Worm (Caenorhabditis elegans): ENCODE data around the gene mob-4.

mob-4 gene

DNA sequence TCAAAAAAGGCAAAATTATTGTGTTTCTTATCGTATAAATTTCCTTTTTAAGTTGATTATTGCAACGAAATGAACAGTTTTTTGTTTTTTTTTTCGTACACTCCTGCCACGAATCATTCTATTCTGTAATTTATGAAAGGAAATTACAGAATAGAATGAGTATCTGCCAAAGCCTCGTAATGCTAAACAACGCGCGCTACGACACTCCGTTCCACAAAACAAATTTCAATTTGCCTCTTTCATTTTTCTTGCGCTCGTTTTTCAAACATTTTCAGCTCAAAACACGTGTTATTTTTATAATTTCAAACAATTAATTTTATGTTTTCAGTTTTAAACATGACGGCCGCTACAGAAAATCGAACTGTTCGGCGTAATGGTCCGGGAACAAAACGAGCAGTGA, at the start of gene mob-4:
TSS of gene mob-4 (plus strand) at position 329 of the 400 bp plus-strand sequence.
- no peak for TF ChIP-seq zip-8 (tag; optimal IDR thresholded peaks at IDR 0.05)
- no peak for TF ChIP-seq nhr-12 (tag; optimal IDR thresholded peaks at IDR 0.05)
- no peak for TF ChIP-seq lin-32 (GFP tag; optimal IDR thresholded peaks at IDR 0.05)
- no peak for TF ChIP-seq nhr-76 (tag; optimal IDR thresholded peaks at IDR 0.05)

DNA sequence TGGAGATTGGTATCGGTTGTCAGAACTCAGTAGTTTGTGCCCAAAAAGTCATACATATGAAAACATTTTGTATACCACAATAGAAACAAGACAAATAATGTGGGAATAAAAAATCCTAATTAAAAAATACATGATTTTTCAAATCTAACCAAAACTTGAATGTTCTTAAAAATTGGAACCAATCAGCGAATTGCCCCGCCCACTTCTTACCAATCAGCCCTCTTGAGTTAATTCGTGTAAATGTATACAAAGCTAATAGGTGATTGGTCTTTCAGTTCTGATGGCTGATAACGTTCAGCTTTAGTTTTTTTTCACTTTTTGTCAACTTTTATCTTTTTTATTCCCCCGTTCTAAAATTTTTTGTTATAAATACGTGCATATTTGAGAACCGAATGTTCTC, 49.6 kb upstream of the mob-4 start:
- no peak for TF ChIP-seq nhr-2 (tag; optimal IDR thresholded peaks at IDR 0.05)
- TF ChIP-seq zip-8 (tag; optimal IDR thresholded peaks at IDR 0.05): no peak
- no peak for TF ChIP-seq ham-2 (GFP tag; optimal IDR thresholded peaks at IDR 0.05)
- TF ChIP-seq lin-13 (tag; optimal IDR thresholded peaks at IDR 0.05): no peak
- no peak for TF ChIP-seq snpc-4 (tag; optimal IDR thresholded peaks at IDR 0.05)
- TF ChIP-seq sptf-1 (tag; optimal IDR thresholded peaks at IDR 0.05): no peak
- no peak for TF ChIP-seq blmp-1 (tag; optimal IDR thresholded peaks at IDR 0.05)
- TF ChIP-seq M03D4.4 (tag; optimal IDR thresholded peaks at IDR 0.05): no peak
- no peak for TF ChIP-seq ztf-11 (tag; optimal IDR thresholded peaks at IDR 0.05)
- no peak for TF ChIP-seq hlh-1 (tag; optimal IDR thresholded peaks at IDR 0.05)
- TF ChIP-seq cnd-1 (tag; optimal IDR thresholded peaks at IDR 0.05): no peak
- TF ChIP-seq sem-2 (GFP tag; optimal IDR thresholded peaks at IDR 0.05): no peak
- no peak for TF ChIP-seq ces-1 (GFP tag; optimal IDR thresholded peaks at IDR 0.05)
- no peak for TF ChIP-seq unc-39 (tag; optimal IDR thresholded peaks at IDR 0.05)
- TF ChIP-seq ceh-39 (tag; optimal IDR thresholded peaks at IDR 0.05): no peak
- no peak for TF ChIP-seq bed-3 (GFP tag; optimal IDR thresholded peaks at IDR 0.05)
- no peak for TF ChIP-seq nhr-12 (tag; optimal IDR thresholded peaks at IDR 0.05)
- no peak for TF ChIP-seq ceh-43 (GFP tag; optimal IDR thresholded peaks at IDR 0.05)
- TF ChIP-seq mls-2 (tag; optimal IDR thresholded peaks at IDR 0.05): no peak
- no peak for TF ChIP-seq pha-4 (tag; optimal IDR thresholded peaks at IDR 0.05)

DNA sequence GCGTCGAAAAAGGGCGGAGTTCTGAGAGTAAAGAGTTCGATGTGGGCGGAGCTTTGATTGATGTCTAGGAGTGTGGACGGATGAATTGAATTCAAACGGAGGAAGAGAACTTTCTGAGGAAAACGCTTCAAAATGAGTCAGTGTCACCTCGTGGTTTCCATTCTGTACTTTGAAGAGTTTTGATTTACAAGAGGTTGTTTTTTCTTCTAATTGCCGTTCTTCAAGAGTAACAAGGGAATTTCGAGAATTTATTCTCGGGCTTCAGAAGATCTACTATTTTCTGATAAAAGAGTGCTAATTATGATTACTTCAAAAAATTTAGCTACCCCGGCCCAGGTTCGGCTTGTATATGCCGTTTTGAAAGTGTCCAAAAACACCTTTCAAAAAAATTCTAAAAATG, 48.6 kb upstream of the mob-4 start, which contains the start of gene C50C3.12:
TSS of gene C50C3.12 (plus strand) at position 301 of the 400 bp plus-strand sequence.
- no peak for TF ChIP-seq pha-4 (tag; optimal IDR thresholded peaks at IDR 0.05)
- no peak for TF ChIP-seq nhr-237 (tag; optimal IDR thresholded peaks at IDR 0.05)
- TF ChIP-seq drap-1 (GFP tag; optimal IDR thresholded peaks at IDR 0.05): no peak
- no peak for TF ChIP-seq ces-1 (GFP tag; optimal IDR thresholded peaks at IDR 0.05)
- no peak for TF ChIP-seq mab-5 (tag; optimal IDR thresholded peaks at IDR 0.05)

DNA sequence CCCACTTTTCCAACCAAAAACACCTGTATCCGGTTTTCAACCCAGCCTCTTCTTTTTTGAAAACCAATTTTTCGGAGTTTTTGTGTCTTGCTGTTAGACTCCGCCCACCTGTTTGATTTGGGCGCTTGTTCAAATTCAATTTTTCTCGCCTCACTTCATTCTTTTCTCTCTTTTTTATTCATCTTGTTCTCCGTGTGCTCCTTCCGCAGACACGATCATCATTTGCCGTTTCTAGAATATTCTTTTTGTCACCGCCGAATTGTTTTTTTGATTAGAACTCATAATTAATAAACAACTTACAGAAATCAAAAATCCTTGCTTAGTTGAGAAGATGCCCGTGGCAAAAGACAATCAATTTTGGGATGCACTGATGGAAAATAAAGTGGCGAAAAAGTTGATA, 46.0 kb upstream of the mob-4 start, which contains the start of gene C50C3.5:
TSS of gene C50C3.5 (plus strand) at position 301 of the 400 bp plus-strand sequence.
- TF ChIP-seq bed-3 (GFP tag; optimal IDR thresholded peaks at IDR 0.05) (no peak), ceh-43 (GFP tag; optimal IDR thresholded peaks at IDR 0.05) (no peak), hlh-1 (tag; optimal IDR thresholded peaks at IDR 0.05) (no peak), lsy-2 (tag; optimal IDR thresholded peaks at IDR 0.05) (no peak), blmp-1 (tag; optimal IDR thresholded peaks at IDR 0.05) (no peak), sem-2 (GFP tag; optimal IDR thresholded peaks at IDR 0.05) (no peak), nhr-237 (tag; optimal IDR thresholded peaks at IDR 0.05) (no peak), drap-1 (GFP tag; optimal IDR thresholded peaks at IDR 0.05) (no peak), tbx-8 (GFP tag; optimal IDR thresholded peaks at IDR 0.05) (no peak), nhr-76 (tag; optimal IDR thresholded peaks at IDR 0.05) (no peak), ham-2 (GFP tag; optimal IDR thresholded peaks at IDR 0.05) (no peak), M03D4.4 (tag; optimal IDR thresholded peaks at IDR 0.05) (no peak), mep-1 (tag; optimal IDR thresholded peaks at IDR 0.05) (no peak), unc-62 (GFP tag; optimal IDR thresholded peaks at IDR 0.05) (no peak), mls-2 (tag; optimal IDR thresholded peaks at IDR 0.05) (no peak), nhr-28 (tag; optimal IDR thresholded peaks at IDR 0.05) (no peak)

DNA sequence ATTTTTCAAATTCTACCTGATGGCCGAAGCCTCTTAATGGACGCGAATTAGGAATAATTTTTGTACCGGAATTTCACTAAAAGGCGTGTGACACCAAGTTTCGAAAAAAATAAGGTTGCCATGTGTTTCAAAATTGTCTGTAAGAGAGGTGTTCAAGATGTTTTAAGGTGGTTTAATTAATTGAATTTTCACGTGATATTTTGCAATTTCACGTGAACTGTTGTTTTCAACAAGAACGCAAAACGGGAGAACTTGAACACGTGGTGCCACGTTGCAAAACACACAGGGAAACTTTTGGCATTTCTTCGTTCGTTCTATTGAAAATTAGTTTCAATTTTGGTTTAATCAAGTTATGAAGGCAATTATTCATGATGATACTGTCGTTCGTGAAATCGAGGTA, 43.3 kb upstream of the mob-4 start, which contains the start of gene spc-2:
TSS of gene spc-2 (plus strand) at position 301 of the 400 bp plus-strand sequence.
- TF ChIP-seq lin-32 (GFP tag; optimal IDR thresholded peaks at IDR 0.05) (no peak), ceh-39 (tag; optimal IDR thresholded peaks at IDR 0.05) (no peak), nhr-76 (tag; optimal IDR thresholded peaks at IDR 0.05) (no peak), drap-1 (GFP tag; optimal IDR thresholded peaks at IDR 0.05) (no peak)

DNA sequence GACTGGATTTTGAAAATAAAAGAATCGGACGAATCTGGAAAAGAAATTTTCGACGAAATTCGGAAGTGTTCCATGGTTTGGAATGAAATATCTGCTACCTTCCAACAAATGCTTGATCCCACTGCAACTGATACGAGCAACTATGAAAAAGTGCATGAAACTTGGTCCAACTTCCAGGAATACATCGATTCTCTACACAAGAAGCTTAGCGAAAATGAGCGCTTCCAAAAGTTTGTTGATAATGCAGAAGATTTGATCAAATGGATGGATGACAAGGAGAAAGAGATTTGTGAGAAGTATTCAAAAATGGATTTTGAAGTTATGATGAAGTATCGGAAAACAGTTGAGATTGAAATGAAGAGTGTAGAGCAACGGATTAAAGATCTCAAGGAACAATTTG, 42.3 kb upstream of the mob-4 start:
- TF ChIP-seq unc-62 (GFP tag; optimal IDR thresholded peaks at IDR 0.05) (no peak), flh-1 (GFP tag; optimal IDR thresholded peaks at IDR 0.05) (no peak), sem-2 (GFP tag; optimal IDR thresholded peaks at IDR 0.05) (no peak), mep-1 (tag; optimal IDR thresholded peaks at IDR 0.05) (no peak), mls-2 (tag; optimal IDR thresholded peaks at IDR 0.05) (no peak), pha-4 (tag; optimal IDR thresholded peaks at IDR 0.05) (no peak), blmp-1 (tag; optimal IDR thresholded peaks at IDR 0.05) (no peak), mab-5 (tag; optimal IDR thresholded peaks at IDR 0.05) (no peak), lsy-2 (tag; optimal IDR thresholded peaks at IDR 0.05) (no peak), zip-8 (tag; optimal IDR thresholded peaks at IDR 0.05) (no peak), bed-3 (GFP tag; optimal IDR thresholded peaks at IDR 0.05) (no peak), tbx-8 (GFP tag; optimal IDR thresholded peaks at IDR 0.05) (no peak), ham-2 (GFP tag; optimal IDR thresholded peaks at IDR 0.05) (no peak), nhr-76 (tag; optimal IDR thresholded peaks at IDR 0.05) (no peak), ztf-11 (tag; optimal IDR thresholded peaks at IDR 0.05) (no peak), ceh-39 (tag; optimal IDR thresholded peaks at IDR 0.05) (no peak), elt-1 (tag; optimal IDR thresholded peaks at IDR 0.05; ENCODE audit: borderline replicate concordance, insufficient read depth) (no peak)
